Fruit fly (Drosophila melanogaster) whole organism, embryonic: ENCODE measurements around the gene vir-1.

Experiments
- ATbp ChIP-seq: fragments of 200-800 bp; sonication (Bioruptor generic); optimal IDR thresholded peaks from 2 replicates; lab custom pipeline; 2017; ENCODE audit warnings: missing biosample characterization, mild to moderate bottlenecking, missing genetic modification characterization, missing genetic modification reagents
- BtbVII ChIP-seq: fragments of 200-800 bp; sonication (Bioruptor generic); optimal IDR thresholded peaks from 3 replicates; lab custom pipeline; 2017; ENCODE audit warnings: missing biosample characterization, mild to moderate bottlenecking, missing genetic modification characterization
- CG11247 ChIP-seq: fragments of 200-800 bp; sonication (Bioruptor generic); IDR thresholded peaks from 2 replicates; pipeline ENCODE4 v1.3.6; 2022; ENCODE audit warnings: missing biosample characterization, missing genetic modification characterization
- CG11560 ChIP-seq: fragments of 200-800 bp; sonication (Bioruptor generic); IDR thresholded peaks from 3 replicates; pipeline ENCODE4 v1.3.6; 2022; ENCODE audit warnings: missing biosample characterization, missing genetic modification characterization
- CG11695 ChIP-seq: fragments of 200-800 bp; sonication (Bioruptor generic); IDR thresholded peaks from 3 replicates; pipeline ENCODE4 v1.3.6; 2022; ENCODE audit warnings: missing biosample characterization, missing genetic modification characterization
- CG12104 ChIP-seq: fragments of 200-800 bp; sonication (Bioruptor generic); optimal IDR thresholded peaks from 3 replicates; lab custom pipeline; 2016; ENCODE audit warnings: missing biosample characterization, missing genetic modification characterization
- CG12236 ChIP-seq: fragments of 200-800 bp; sonication (Bioruptor generic); optimal IDR thresholded peaks from 2 replicates; lab custom pipeline; 2016; ENCODE audit warnings: missing biosample characterization, missing genetic modification characterization
- CG12299 ChIP-seq: fragments of 200-800 bp; sonication (Bioruptor generic); optimal IDR thresholded peaks from 2 replicates; lab custom pipeline; 2018; ENCODE audit warnings: missing biosample characterization, mild to moderate bottlenecking, missing genetic modification characterization
- CG13287 ChIP-seq: fragments of 200-800 bp; sonication (Bioruptor generic); IDR thresholded peaks from 2 replicates; pipeline ENCODE4 v1.3.6; 2022; ENCODE audit warnings: missing biosample characterization, missing genetic modification characterization; ENCODE audit not compliant: partially characterized antibody
- CG13624 ChIP-seq: fragments of 200-800 bp; sonication (Bioruptor generic); optimal IDR thresholded peaks from 2 replicates; lab custom pipeline; 2016; ENCODE audit warnings: missing biosample characterization, missing genetic modification characterization
- CG17359 ChIP-seq: fragments of 200-800 bp; sonication (Bioruptor generic); optimal IDR thresholded peaks from 3 replicates; lab custom pipeline; 2018; ENCODE audit warnings: missing biosample characterization, mild to moderate bottlenecking, missing genetic modification characterization, moderate library complexity
- CG17568 ChIP-seq: fragments of 200-800 bp; sonication (Bioruptor generic); optimal IDR thresholded peaks from 2 replicates; lab custom pipeline; 2018; ENCODE audit warnings: missing biosample characterization, mild to moderate bottlenecking, missing genetic modification characterization, moderate library complexity
- CG3163 ChIP-seq: fragments of 200-800 bp; sonication (Bioruptor generic); optimal IDR thresholded peaks from 3 replicates; lab custom pipeline; 2016; ENCODE audit warnings: missing biosample characterization, missing genetic modification characterization
- CG33557 ChIP-seq: fragments of 200-800 bp; sonication (Bioruptor generic); optimal IDR thresholded peaks from 2 replicates; lab custom pipeline; 2019; ENCODE audit warnings: missing biosample characterization, mild to moderate bottlenecking, missing genetic modification characterization, moderate library complexity
- CG3838 ChIP-seq: fragments of 200-800 bp; sonication (Bioruptor generic); optimal IDR thresholded peaks from 3 replicates; lab custom pipeline; 2016; ENCODE audit warnings: missing biosample characterization, missing genetic modification characterization
- CG43689 ChIP-seq: fragments of 200-800 bp; sonication (Bioruptor generic); IDR thresholded peaks from 2 replicates; pipeline ENCODE4 v1.3.6; 2022; ENCODE audit warnings: missing biosample characterization, missing genetic modification characterization
- CG5245 ChIP-seq: fragments of 200-800 bp; sonication (Bioruptor generic); optimal IDR thresholded peaks from 3 replicates; lab custom pipeline; 2016; ENCODE audit warnings: missing biosample characterization, missing genetic modification characterization
- CG5953 ChIP-seq: fragments of 200-800 bp; sonication (Bioruptor generic); IDR thresholded peaks from 2 replicates; pipeline ENCODE4 v1.3.6; 2022; ENCODE audit warnings: missing biosample characterization, missing genetic modification characterization
- CG6254 ChIP-seq: fragments of 200-800 bp; sonication (Bioruptor generic); optimal IDR thresholded peaks from 3 replicates; lab custom pipeline; 2017; ENCODE audit warnings: mild to moderate bottlenecking, missing biosample characterization, missing genetic modification reagents, missing genetic modification characterization
- CG6813 ChIP-seq: fragments of 200-800 bp; sonication (Bioruptor generic); optimal IDR thresholded peaks from 2 replicates; lab custom pipeline; 2017; ENCODE audit warnings: missing biosample characterization, missing genetic modification characterization, mild to moderate bottlenecking, moderate library complexity, missing genetic modification reagents
- CG8281 ChIP-seq: fragments of 200-800 bp; sonication (Bioruptor generic); optimal IDR thresholded peaks from 2 replicates; lab custom pipeline; 2018; ENCODE audit warnings: missing biosample characterization, mild to moderate bottlenecking, missing genetic modification characterization, moderate library complexity
- H2.0 ChIP-seq: fragments of 200-800 bp; sonication (Bioruptor generic); IDR thresholded peaks from 2 replicates; pipeline ENCODE4 v1.3.6; 2022; ENCODE audit warnings: missing biosample characterization, missing genetic modification characterization
- Mad ChIP-seq: fragments of 200-800 bp; sonication (Bioruptor generic); optimal IDR thresholded peaks from 2 replicates; lab custom pipeline; 2016; ENCODE audit warnings: missing biosample characterization, missing genetic modification characterization
- Sox100B ChIP-seq: fragments of 200-800 bp; sonication (Bioruptor generic); optimal IDR thresholded peaks from 3 replicates; lab custom pipeline; 2018; ENCODE audit warnings: missing biosample characterization, mild to moderate bottlenecking, missing genetic modification characterization
- Tbp ChIP-seq: fragments of >200 bp; optimal IDR thresholded peaks from 2 replicates; lab custom pipeline; 2018; ENCODE audit warnings: missing biosample characterization, missing genetic modification characterization
- Trl ChIP-seq, 3 experiments: fragments of >200 bp in 2 of 3; fragments of 200-800 bp in 1 of 3; sonication (Bioruptor generic) in 1 of 3; optimal IDR thresholded peaks; 2 replicates in 1 of 3; 3 replicates in 2 of 3; lab custom pipeline; 2016 to 2017; ENCODE audit warnings: missing biosample characterization in 1 of 3, missing genetic modification characterization in 1 of 3
- Xrp1 ChIP-seq: fragments of 200-800 bp; sonication (Bioruptor generic); IDR thresholded peaks from 2 replicates; pipeline ENCODE4 v1.3.6; 2022; ENCODE audit warnings: missing biosample characterization, missing genetic modification characterization
- abd-A ChIP-seq: fragments of 200-800 bp; sonication (Bioruptor generic); optimal IDR thresholded peaks from 3 replicates; lab custom pipeline; 2019; ENCODE audit warnings: missing biosample characterization, mild to moderate bottlenecking, missing genetic modification characterization, moderate library complexity
- ac ChIP-seq: fragments of 200-800 bp; sonication (Bioruptor generic); optimal IDR thresholded peaks from 3 replicates; lab custom pipeline; 2017; ENCODE audit warnings: missing biosample characterization, mild to moderate bottlenecking, missing genetic modification characterization
- crp ChIP-seq, 2 experiments: fragments of 200-800 bp; sonication (Bioruptor generic); optimal IDR thresholded peaks; 2 replicates in 1 of 2; 3 replicates in 1 of 2; lab custom pipeline; 2017; ENCODE audit warnings: missing biosample characterization in 2 of 2, missing genetic modification characterization in 2 of 2, mild to moderate bottlenecking in 1 of 2, moderate library complexity in 1 of 2
- dimm ChIP-seq: fragments of 200-800 bp; sonication (Bioruptor generic); IDR thresholded peaks from 2 replicates; pipeline ENCODE4 v1.3.6; 2022; ENCODE audit warnings: missing biosample characterization, missing genetic modification characterization
- grau ChIP-seq: fragments of 200-800 bp; optimal IDR thresholded peaks from 3 replicates; lab custom pipeline; 2019; ENCODE audit warnings: missing biosample characterization, mild to moderate bottlenecking, missing genetic modification characterization, moderate library complexity
- hb ChIP-seq: fragments of 200-800 bp; sonication (Bioruptor generic); IDR thresholded peaks from 3 replicates; pipeline ENCODE4 v1.3.6; 2022; ENCODE audit warnings: missing biosample characterization, missing genetic modification characterization; ENCODE audit not compliant: partially characterized antibody
- her ChIP-seq: fragments of 200-800 bp; sonication (Bioruptor generic); optimal IDR thresholded peaks from 2 replicates; lab custom pipeline; 2016; ENCODE audit warnings: missing biosample characterization, missing genetic modification characterization
- lbe ChIP-seq: fragments of 200-800 bp; sonication (Bioruptor generic); optimal IDR thresholded peaks from 2 replicates; lab custom pipeline; 2016; ENCODE audit warnings: missing biosample characterization, mild to moderate bottlenecking, missing genetic modification characterization
- pho ChIP-seq: fragments of 200-800 bp; sonication (Bioruptor generic); optimal IDR thresholded peaks from 2 replicates; lab custom pipeline; 2016; ENCODE audit warnings: missing biosample characterization, missing genetic modification characterization
- pros ChIP-seq: fragments of 200-800 bp; sonication (Bioruptor generic); optimal IDR thresholded peaks from 3 replicates; lab custom pipeline; 2019; ENCODE audit warnings: missing biosample characterization, mild to moderate bottlenecking, missing genetic modification characterization, moderate library complexity
- pzg ChIP-seq: fragments of 200-800 bp; sonication (Bioruptor generic); optimal IDR thresholded peaks from 3 replicates; lab custom pipeline; 2018; ENCODE audit warnings: missing biosample characterization, mild to moderate bottlenecking, missing genetic modification characterization, moderate library complexity
- rib ChIP-seq: fragments of 200-800 bp; sonication (Bioruptor generic); IDR thresholded peaks from 2 replicates; pipeline ENCODE4 v1.3.6; 2022; ENCODE audit warnings: missing biosample characterization, missing genetic modification characterization
- schlank ChIP-seq: fragments of 200-800 bp; sonication (Bioruptor generic); optimal IDR thresholded peaks from 2 replicates; lab custom pipeline; 2018; ENCODE audit warnings: missing biosample characterization, mild to moderate bottlenecking, missing genetic modification characterization
- ssp ChIP-seq: fragments of 200-800 bp; sonication (Bioruptor generic); IDR thresholded peaks from 2 replicates; pipeline ENCODE4 v1.3.6; 2022; ENCODE audit warnings: missing biosample characterization, missing genetic modification characterization
- tll ChIP-seq, 2 experiments: fragments of 200-800 bp in 1 of 2; fragments of >200 bp in 1 of 2; sonication (Bioruptor generic) in 1 of 2; optimal IDR thresholded peaks; 2 replicates each; lab custom pipeline; 2017 to 2019; ENCODE audit warnings: missing biosample characterization in 2 of 2, missing genetic modification characterization in 2 of 2, mild to moderate bottlenecking in 1 of 2, moderate library complexity in 1 of 2
- tna ChIP-seq: fragments of 200-800 bp; sonication (Bioruptor generic); IDR thresholded peaks from 2 replicates; pipeline ENCODE4 v1.3.6; 2022; ENCODE audit warnings: missing biosample characterization, missing genetic modification characterization; ENCODE audit not compliant: partially characterized antibody
- wdn ChIP-seq: fragments of 200-800 bp; sonication (Bioruptor generic); IDR thresholded peaks from 2 replicates; pipeline ENCODE4 v1.3.6; 2022; ENCODE audit warnings: missing biosample characterization, missing genetic modification characterization
- zen ChIP-seq: fragments of 200-800 bp; sonication (Bioruptor generic); optimal IDR thresholded peaks from 3 replicates; lab custom pipeline; 2018; ENCODE audit warnings: missing biosample characterization, mild to moderate bottlenecking, missing genetic modification characterization, moderate library complexity
- zf30C ChIP-seq: fragments of 200-800 bp; sonication (Bioruptor generic); optimal IDR thresholded peaks from 3 replicates; lab custom pipeline; 2018; ENCODE audit warnings: missing biosample characterization, mild to moderate bottlenecking, missing genetic modification characterization
- zfh2 ChIP-seq: fragments of 200-800 bp; sonication (Bioruptor generic); optimal IDR thresholded peaks from 2 replicates; lab custom pipeline; 2016; ENCODE audit warnings: missing biosample characterization, missing genetic modification characterization

The vir-1 gene

DNA sequence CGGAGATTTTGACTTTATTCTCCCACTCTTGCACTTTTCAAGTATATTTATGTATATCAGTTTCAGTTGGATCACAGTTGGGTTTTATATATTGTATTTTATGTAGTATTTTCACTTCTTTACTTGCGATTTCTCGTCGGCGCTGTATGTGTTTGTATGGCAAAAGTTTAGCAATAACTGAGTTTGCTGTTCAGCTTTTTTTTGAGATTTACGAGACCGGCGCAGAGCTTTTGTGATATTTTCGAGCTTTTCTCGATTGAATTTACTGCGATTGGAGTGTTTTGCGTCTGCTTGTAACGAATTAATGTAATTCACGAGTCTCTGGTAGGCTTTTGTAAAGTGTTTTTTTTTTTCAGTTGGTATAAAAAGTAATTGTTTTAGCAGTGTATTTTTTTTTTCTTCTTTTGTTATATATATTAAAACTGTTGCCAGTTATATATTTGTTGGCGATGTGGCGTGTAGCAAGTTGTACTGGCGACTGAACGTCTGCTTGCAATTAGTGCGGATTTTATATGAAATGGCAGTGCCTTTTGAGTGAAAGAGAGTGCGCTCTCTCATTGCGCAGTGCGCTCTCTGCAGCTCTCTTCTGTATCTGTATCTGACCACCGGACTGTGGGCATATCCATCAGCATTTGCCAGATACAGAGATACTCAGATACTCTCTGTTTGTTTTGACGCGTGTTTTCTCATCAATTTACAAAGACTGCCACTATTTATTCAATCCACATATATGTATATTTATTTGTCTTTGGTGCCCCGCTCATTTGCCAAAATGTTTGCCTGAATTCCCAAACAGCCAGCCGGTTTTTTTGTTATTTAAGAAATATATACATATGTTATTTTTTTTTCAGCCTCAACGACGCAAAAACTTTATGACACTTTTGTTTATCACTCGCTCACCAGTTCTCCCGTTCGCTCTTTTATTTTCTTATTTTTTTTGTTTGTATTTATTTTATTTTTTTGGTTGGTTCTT lies 37.8 kb upstream of the vir-1 start (continued):
- TF ChIP-seq Xrp1 (GFP tag; lab: Robert Waterston, UW) (peak; percentile 63), crp (GFP tag; optimal IDR thresholded peaks at IDR 0.05; lab: Kevin White, UChicago) (peak in 1 of 2 experiments; percentile 7), CG3838 (GFP tag; lab: Kevin White, UChicago) (peak; percentile 49), CG12104 (peak; percentile 28), abd-A (tag; lab: Kevin White, UChicago) (peak; percentile 99), tna (GFP tag; lab: Robert Waterston, UW) (no peak), Sox100B (peak; percentile 57), CG13287 (peak; percentile 39; the same call in 1 of the 2 replicates), ATbp (peak; percentile 65), ac (GFP tag; lab: Kevin White, UChicago) (peak; percentile 72), CG6813 (GFP tag; lab: Kevin White, UChicago) (peak; percentile 89), pho (peak; percentile 35), rib (GFP tag; lab: Robert Waterston, UW) (peak; percentile 85), CG33557 (GFP tag; lab: Kevin White, UChicago) (peak; percentile 66), tll (GFP tag; optimal IDR thresholded peaks at IDR 0.05; lab: Kevin White, UChicago) (peak in 1 of 2 experiments; percentile 67), CG8281 (tag; lab: Kevin White, UChicago) (peak; percentile 36), zf30C (GFP tag; lab: Kevin White, UChicago) (peak; percentile 49), CG43689 (GFP tag; lab: Robert Waterston, UW) (no peak), lbe (GFP tag; lab: Kevin White, UChicago) (peak; percentile 81), schlank (tag; lab: Kevin White, UChicago) (peak; percentile 83), BtbVII (GFP tag; lab: Kevin White, UChicago) (peak; percentile 88), H2.0 (no peak), grau (peak; percentile 38), CG12299 (tag; lab: Kevin White, UChicago) (peak; percentile 72), zen (peak; percentile 76), her (GFP tag; lab: Kevin White, UChicago) (peak; percentile 3), CG3163 (GFP tag; lab: Kevin White, UChicago) (peak; percentile 75), CG11560 (tag; lab: Robert Waterston, UW) (no peak), ssp (GFP tag; lab: Robert Waterston, UW) (no peak), CG11247 (GFP tag; lab: Robert Waterston, UW) (peak; percentile 15; the same call in 1 of the 2 replicates), CG5953 (GFP tag; lab: Robert Waterston, UW) (peak; percentile 74), CG13624 (GFP tag; lab: Kevin White, UChicago) (peak; percentile 86), hb (GFP tag; lab: Robert Waterston, UW) (no peak), CG11695 (GFP tag; lab: Robert Waterston, UW) (peak; percentile 46; the same call in 1 of the 3 replicates), pzg (GFP tag; lab: Kevin White, UChicago) (peak; percentile 3), wdn (GFP tag; lab: Robert Waterston, UW) (no peak), pros (GFP tag; lab: Kevin White, UChicago) (peak; percentile 74), Tbp (GFP tag; lab: Kevin White, UChicago) (peak; percentile 60), Mad (peak; percentile 20), dimm (GFP tag; lab: Robert Waterston, UW) (no peak), CG17568 (GFP tag; lab: Kevin White, UChicago) (peak; percentile 79), CG6254 (GFP tag; lab: Kevin White, UChicago) (peak; percentile 51), CG17359 (peak; percentile 57), Trl (optimal IDR thresholded peaks at IDR 0.05; lab: Kevin White, UChicago) (peak; percentile 99), Trl (GFP tag; optimal IDR thresholded peaks at IDR 0.05; lab: Kevin White, UChicago) (peak; percentile 70), CG5245 (no peak), CG12236 (GFP tag; lab: Kevin White, UChicago) (no peak), zfh2 (GFP tag; lab: Kevin White, UChicago) (no peak)
